Fruit fly (Drosophila melanogaster) whole organism, embryonic: ENCODE data around the gene Pis.

Experiments used
- B-H1 ChIP-seq: fragments of 200-800 bp; sonication (Bioruptor generic); IDR thresholded peaks from 3 replicates; pipeline ENCODE4 v1.3.6; 2022; ENCODE audit warnings: missing biosample characterization, missing genetic modification characterization
- B-H2 ChIP-seq: fragments of 200-800 bp; sonication (Bioruptor generic); optimal IDR thresholded peaks from 2 replicates; lab custom pipeline; 2018; ENCODE audit warnings: missing biosample characterization, mild to moderate bottlenecking, missing genetic modification characterization
- Bteb2 ChIP-seq: fragments of 200-800 bp; sonication (Bioruptor generic); optimal IDR thresholded peaks from 2 replicates; lab custom pipeline; 2016; ENCODE audit warnings: missing biosample characterization, missing genetic modification characterization
- CG10209 ChIP-seq: fragments of 200-800 bp; sonication (Bioruptor generic); optimal IDR thresholded peaks from 3 replicates; lab custom pipeline; 2017; ENCODE audit warnings: missing biosample characterization, mild to moderate bottlenecking, missing genetic modification characterization, missing genetic modification reagents
- CG11093 ChIP-seq: fragments of 200-800 bp; sonication (Bioruptor generic); IDR thresholded peaks from 3 replicates; pipeline ENCODE4 v1.3.6; 2022; ENCODE audit warnings: missing biosample characterization, missing genetic modification characterization
- CG1233 ChIP-seq: fragments of 200-800 bp; sonication (Bioruptor generic); optimal IDR thresholded peaks from 4 replicates; lab custom pipeline; 2018; ENCODE audit warnings: missing biosample characterization, mild to moderate bottlenecking, missing genetic modification characterization
- CG14050 ChIP-seq: fragments of 200-800 bp; sonication (Bioruptor generic); IDR thresholded peaks from 3 replicates; pipeline ENCODE4 v1.3.6; 2022; ENCODE audit warnings: missing biosample characterization, missing genetic modification characterization
- CG14667 ChIP-seq: fragments of 200-800 bp; sonication (Bioruptor generic); IDR thresholded peaks from 2 replicates; pipeline ENCODE4 v1.3.6; 2022; ENCODE audit warnings: missing biosample characterization, missing genetic modification characterization
- CG15073 ChIP-seq: fragments of 200-800 bp; sonication (Bioruptor generic); optimal IDR thresholded peaks from 2 replicates; lab custom pipeline; 2016; ENCODE audit warnings: missing biosample characterization, missing genetic modification characterization
- CG15514 ChIP-seq: fragments of 200-800 bp; sonication (Bioruptor generic); optimal IDR thresholded peaks from 3 replicates; lab custom pipeline; 2017; ENCODE audit warnings: missing biosample characterization, missing genetic modification characterization, mild to moderate bottlenecking, moderate library complexity, missing genetic modification reagents
- CG30020 ChIP-seq: fragments of 200-800 bp; optimal IDR thresholded peaks from 2 replicates; lab custom pipeline; 2019; ENCODE audit warnings: missing biosample characterization, mild to moderate bottlenecking, missing genetic modification characterization, moderate library complexity
- CG3726 ChIP-seq: fragments of 200-800 bp; sonication (Bioruptor generic); IDR thresholded peaks from 3 replicates; pipeline ENCODE4, ENCODE4 v1.3.6; 2022; ENCODE audit warnings: missing biosample characterization, missing genetic modification characterization
- CG3838 ChIP-seq: fragments of 200-800 bp; sonication (Bioruptor generic); optimal IDR thresholded peaks from 3 replicates; lab custom pipeline; 2016; ENCODE audit warnings: missing biosample characterization, missing genetic modification characterization
- CG4404 ChIP-seq: fragments of 200-800 bp; sonication (Bioruptor generic); IDR thresholded peaks from 2 replicates; pipeline ENCODE4 v1.3.6; 2022; ENCODE audit warnings: missing biosample characterization, missing genetic modification characterization
- CG4617 ChIP-seq: fragments of 200-800 bp; sonication (Bioruptor generic); optimal IDR thresholded peaks from 3 replicates; lab custom pipeline; 2016; ENCODE audit warnings: missing biosample characterization, missing genetic modification characterization, borderline replicate concordance
- CG6854 ChIP-seq: fragments of 200-800 bp; sonication (Bioruptor generic); optimal IDR thresholded peaks from 3 replicates; lab custom pipeline; 2017; ENCODE audit warnings: missing biosample characterization, mild to moderate bottlenecking, missing genetic modification characterization
- CG7963 ChIP-seq: fragments of 200-800 bp; sonication (Bioruptor generic); IDR thresholded peaks from 3 replicates; pipeline ENCODE4 v1.3.6; 2022; ENCODE audit warnings: missing biosample characterization, missing genetic modification characterization; ENCODE audit not compliant: partially characterized antibody
- CG9609 ChIP-seq: fragments of 200-800 bp; sonication (Bioruptor generic); optimal IDR thresholded peaks from 3 replicates; lab custom pipeline; 2016; ENCODE audit warnings: missing biosample characterization, missing genetic modification characterization
- CG9817 ChIP-seq: fragments of 200-800 bp; sonication (Bioruptor generic); optimal IDR thresholded peaks from 2 replicates; lab custom pipeline; 2018; ENCODE audit warnings: missing biosample characterization, mild to moderate bottlenecking, missing genetic modification characterization, moderate library complexity
- E2f1 ChIP-seq: fragments of 200-800 bp; sonication (Bioruptor generic); IDR thresholded peaks from 2 replicates; pipeline ENCODE4 v1.3.6; 2022; ENCODE audit warnings: missing biosample characterization, missing genetic modification characterization
- ERR ChIP-seq: fragments of 200-800 bp; sonication (Bioruptor generic); optimal IDR thresholded peaks from 2 replicates; lab custom pipeline; 2016; ENCODE audit warnings: missing biosample characterization, missing genetic modification characterization
- Elba2 ChIP-seq: fragments of 200-800 bp; sonication (Bioruptor generic); optimal IDR thresholded peaks from 3 replicates; lab custom pipeline; 2016; ENCODE audit warnings: missing biosample characterization, missing genetic modification characterization
- H15 ChIP-seq: fragments of 200-800 bp; sonication (Bioruptor generic); IDR thresholded peaks from 3 replicates; pipeline ENCODE4 v1.3.6; 2022; ENCODE audit warnings: missing biosample characterization, missing genetic modification characterization
- HmgD ChIP-seq: fragments of 200-800 bp; sonication (Bioruptor generic); optimal IDR thresholded peaks from 3 replicates; lab custom pipeline; 2016; ENCODE audit warnings: missing biosample characterization, missing genetic modification characterization
- Nf-YC ChIP-seq: fragments of 200-800 bp; optimal IDR thresholded peaks from 3 replicates; lab custom pipeline; 2019; ENCODE audit warnings: missing biosample characterization, mild to moderate bottlenecking, missing genetic modification characterization, moderate library complexity
- Sin3A ChIP-seq: fragments of >200 bp; optimal IDR thresholded peaks from 2 replicates; lab custom pipeline; 2018
- Ssrp ChIP-seq: fragments of 200-800 bp; sonication (Bioruptor generic); optimal IDR thresholded peaks from 2 replicates; lab custom pipeline; 2018; ENCODE audit warnings: missing biosample characterization, mild to moderate bottlenecking, missing genetic modification characterization, moderate library complexity
- Usf ChIP-seq: fragments of 200-800 bp; sonication (Bioruptor generic); optimal IDR thresholded peaks from 2 replicates; lab custom pipeline; 2017; ENCODE audit warnings: missing genotype, missing biosample characterization, missing genetic modification characterization
- Xrp1 ChIP-seq: fragments of 200-800 bp; sonication (Bioruptor generic); IDR thresholded peaks from 2 replicates; pipeline ENCODE4 v1.3.6; 2022; ENCODE audit warnings: missing biosample characterization, missing genetic modification characterization
- al ChIP-seq: fragments of 200-800 bp; sonication (Bioruptor generic); IDR thresholded peaks from 2 replicates; pipeline ENCODE4 v1.3.6; 2022; ENCODE audit warnings: missing biosample characterization, missing genetic modification characterization
- chn ChIP-seq: fragments of 200-800 bp; sonication (Bioruptor generic); optimal IDR thresholded peaks from 2 replicates; lab custom pipeline; 2016; ENCODE audit warnings: missing biosample characterization, missing genetic modification characterization
- dpn ChIP-seq, 2 experiments: fragments of 200-800 bp; sonication (Bioruptor generic); optimal IDR thresholded peaks; 3 replicates each; lab custom pipeline; 2016; ENCODE audit warnings: missing biosample characterization in 2 of 2, missing genetic modification characterization in 2 of 2
- emc ChIP-seq: fragments of 200-800 bp; sonication (Bioruptor generic); optimal IDR thresholded peaks from 2 replicates; lab custom pipeline; 2016; ENCODE audit warnings: missing biosample characterization, missing genetic modification characterization
- esg ChIP-seq: fragments of 200-800 bp; sonication (Bioruptor generic); conservative IDR thresholded peaks from 2 replicates; pipeline ENCODE4 v1.3.6; 2022; ENCODE audit warnings: missing biosample characterization, missing genetic modification characterization
- fd102C ChIP-seq: fragments of 200-800 bp; sonication (Bioruptor generic); optimal IDR thresholded peaks from 2 replicates; lab custom pipeline; 2018; ENCODE audit warnings: missing biosample characterization, mild to moderate bottlenecking, missing genetic modification characterization, moderate library complexity
- gem ChIP-seq: fragments of 200-800 bp; sonication (Bioruptor generic); optimal IDR thresholded peaks from 2 replicates; lab custom pipeline; 2019; ENCODE audit warnings: missing biosample characterization, mild to moderate bottlenecking, missing genetic modification characterization, moderate library complexity
- grau ChIP-seq: fragments of 200-800 bp; optimal IDR thresholded peaks from 3 replicates; lab custom pipeline; 2019; ENCODE audit warnings: missing biosample characterization, mild to moderate bottlenecking, missing genetic modification characterization, moderate library complexity
- her ChIP-seq: fragments of 200-800 bp; sonication (Bioruptor generic); optimal IDR thresholded peaks from 2 replicates; lab custom pipeline; 2016; ENCODE audit warnings: missing biosample characterization, missing genetic modification characterization
- jigr1 ChIP-seq: fragments of 200-800 bp; sonication (Bioruptor generic); IDR thresholded peaks from 3 replicates; pipeline ENCODE4 v1.3.6; 2022; ENCODE audit warnings: missing biosample characterization, missing genetic modification characterization
- luna ChIP-seq: fragments of 200-800 bp; sonication (Bioruptor generic); optimal IDR thresholded peaks from 2 replicates; lab custom pipeline; 2016; ENCODE audit warnings: missing biosample characterization, missing genetic modification characterization
- maf-S ChIP-seq: fragments of 200-800 bp; sonication (Bioruptor generic); optimal IDR thresholded peaks from 2 replicates; lab custom pipeline; 2016; ENCODE audit warnings: missing biosample characterization, missing genetic modification characterization
- nerfin-1 ChIP-seq: fragments of 200-800 bp; sonication (Bioruptor generic); optimal IDR thresholded peaks from 3 replicates; lab custom pipeline; 2019; ENCODE audit warnings: missing biosample characterization, mild to moderate bottlenecking, missing genetic modification characterization, moderate library complexity
- nerfin-2 ChIP-seq: fragments of 200-800 bp; sonication (Bioruptor generic); IDR thresholded peaks from 2 replicates; pipeline ENCODE4 v1.3.6; 2022; ENCODE audit warnings: missing biosample characterization, missing genetic modification characterization; ENCODE audit not compliant: partially characterized antibody
- odd ChIP-seq: fragments of 200-800 bp; sonication (Bioruptor generic); optimal IDR thresholded peaks from 2 replicates; lab custom pipeline; 2017; ENCODE audit warnings: missing biosample characterization, mild to moderate bottlenecking, missing genetic modification characterization
- pros ChIP-seq: fragments of 200-800 bp; sonication (Bioruptor generic); optimal IDR thresholded peaks from 3 replicates; lab custom pipeline; 2019; ENCODE audit warnings: missing biosample characterization, mild to moderate bottlenecking, missing genetic modification characterization, moderate library complexity
- run ChIP-seq: fragments of 200-800 bp; sonication (Bioruptor generic); optimal IDR thresholded peaks from 3 replicates; lab custom pipeline; 2018; ENCODE audit warnings: missing biosample characterization, mild to moderate bottlenecking, missing genetic modification characterization
- slp2 ChIP-seq: fragments of 200-800 bp; sonication (Bioruptor generic); optimal IDR thresholded peaks from 2 replicates; lab custom pipeline; 2016; ENCODE audit warnings: missing biosample characterization, missing genetic modification characterization
- stc ChIP-seq: fragments of 200-800 bp; sonication (Bioruptor generic); IDR thresholded peaks from 2 replicates; pipeline ENCODE4 v1.3.6; 2022; ENCODE audit warnings: missing biosample characterization, missing genetic modification characterization
- tin ChIP-seq: fragments of 200-800 bp; sonication (Bioruptor generic); optimal IDR thresholded peaks from 3 replicates; lab custom pipeline; 2016; ENCODE audit warnings: missing biosample characterization, missing genetic modification characterization
- twi ChIP-seq: fragments of 200-800 bp; optimal IDR thresholded peaks from 2 replicates; lab custom pipeline; 2019; ENCODE audit warnings: missing biosample characterization, mild to moderate bottlenecking, missing genetic modification characterization, moderate library complexity
- zfh2 ChIP-seq: fragments of 200-800 bp; sonication (Bioruptor generic); optimal IDR thresholded peaks from 2 replicates; lab custom pipeline; 2016; ENCODE audit warnings: missing biosample characterization, missing genetic modification characterization

Gene Pis

dm6 chrX:15703720-15704206 is at the start of gene Pis, which contains the start of gene Hap40 (continued):
- TF ChIP-seq Xrp1 (peak; percentile 62), CG1233 (peak; percentile 37), CG4617 (GFP tag; lab: Kevin White, UChicago) (peak; percentile 77), her (GFP tag; lab: Kevin White, UChicago) (no peak), CG7963 (GFP tag; lab: Robert Waterston, UW) (no peak), B-H1 (GFP tag; lab: Robert Waterston, UW) (peak; percentile 44; the same call in 1 of the 3 replicates), ERR (GFP tag; lab: Kevin White, UChicago) (no peak), B-H2 (GFP tag; lab: Kevin White, UChicago) (peak; percentile 53), Nf-YC (tag; lab: Kevin White, UChicago) (peak; percentile 64), Usf (GFP tag; lab: Kevin White, UChicago) (peak; percentile 55), stc (GFP tag; lab: Robert Waterston, UW) (no peak), CG4404 (GFP tag; lab: Robert Waterston, UW) (peak; percentile 68), Ssrp (tag; lab: Kevin White, UChicago) (peak; percentile 78), CG11093 (GFP tag; lab: Robert Waterston, UW) (peak; percentile 76; the same call in 2 of the 3 replicates), tin (GFP tag; lab: Kevin White, UChicago) (peak; percentile 70), CG14050 (no peak; the same call in 2 of the 3 replicates), CG15073 (GFP tag; lab: Kevin White, UChicago) (no peak), Bteb2 (GFP tag; lab: Kevin White, UChicago) (no peak), fd102C (GFP tag; lab: Kevin White, UChicago) (no peak), CG9609 (GFP tag; lab: Kevin White, UChicago) (peak; percentile 20), CG10209 (GFP tag; lab: Kevin White, UChicago) (peak; percentile 61), CG30020 (tag; lab: Kevin White, UChicago) (peak; percentile 93), CG3838 (GFP tag; lab: Kevin White, UChicago) (no peak), esg (peak; percentile 75), CG3726 (GFP tag; lab: Robert Waterston, UW) (0 out of 3 replicates have a peak, but pooled peaks have one; percentile 22), chn (GFP tag; lab: Kevin White, UChicago) (peak; percentile 69), pros (GFP tag; lab: Kevin White, UChicago) (no peak), CG9817 (peak; percentile 88), slp2 (GFP tag; lab: Kevin White, UChicago) (peak; percentile 25), gem (tag; lab: Kevin White, UChicago) (peak; percentile 84), nerfin-1 (tag; lab: Kevin White, UChicago) (peak; percentile 54), dpn (GFP tag; optimal IDR thresholded peaks at IDR 0.05; lab: Kevin White, UChicago) (peak; percentile 51 to 78), al (peak; percentile 58), maf-S (GFP tag; lab: Kevin White, UChicago) (peak; percentile 0), run (no peak), Elba2 (GFP tag; lab: Kevin White, UChicago) (no peak), odd (GFP tag; lab: Kevin White, UChicago) (no peak), H15 (GFP tag; lab: Robert Waterston, UW) (0 out of 3 replicates have a peak, but pooled peaks have one; percentile 31), nerfin-2 (GFP tag; lab: Robert Waterston, UW) (no peak), emc (GFP tag; lab: Kevin White, UChicago) (no peak), HmgD (GFP tag; lab: Kevin White, UChicago) (no peak), CG14667 (GFP tag; lab: Robert Waterston, UW) (peak; percentile 63), Sin3A (peak; percentile 98), E2f1 (GFP tag; lab: Robert Waterston, UW) (peak; percentile 17; the same call in 1 of the 2 replicates), jigr1 (GFP tag; lab: Robert Waterston, UW) (no peak; the same call in 2 of the 3 replicates), CG15514 (peak; percentile 47), grau (tag; lab: Kevin White, UChicago) (peak; percentile 84), luna (GFP tag; lab: Kevin White, UChicago) (no peak), zfh2 (GFP tag; lab: Kevin White, UChicago) (peak; percentile 60), twi (tag; lab: Kevin White, UChicago) (peak; percentile 63), CG6854 (GFP tag; lab: Kevin White, UChicago) (no peak)
